Worm (Caenorhabditis elegans) whole organism, L1 larva: ENCODE measurements around the gene clec-119.

Source experiments
- lin-35 ChIP-seq, 2 experiments: fragments of 150-350 bp; optimal IDR thresholded peaks; 2 replicates each; lab custom pipeline; 2014; ENCODE audit warnings: missing biosample characterization in 2 of 2, missing genetic modification characterization in 2 of 2, missing genetic modification reagents in 2 of 2
- pag-3 ChIP-seq: sonication (generic microtip); optimal IDR thresholded peaks from 2 replicates; lab custom pipeline; 2017; ENCODE audit warnings: missing genetic modification characterization, mild to moderate bottlenecking, missing compliant biosample characterization, antibody characterized with exemption, borderline replicate concordance; ENCODE audit not compliant: insufficient read depth
- pqm-1 ChIP-seq: sonication (generic microtip); optimal IDR thresholded peaks from 3 replicates; lab custom pipeline; 2017; ENCODE audit warnings: missing biosample characterization, missing genetic modification characterization
- sptf-1 ChIP-seq: fragments of 150-350 bp; optimal IDR thresholded peaks from 2 replicates; lab custom pipeline; 2014; ENCODE audit warnings: missing biosample characterization, missing genetic modification characterization
- ztf-11 ChIP-seq, 2 experiments: sonication (generic microtip); optimal IDR thresholded peaks; 2 replicates each; lab custom pipeline; 2016 to 2017; ENCODE audit warnings: missing genetic modification characterization in 2 of 2, missing biosample characterization in 1 of 2, missing compliant biosample characterization in 1 of 2

ce11 chrII:1266790-1267189 is 11.1 kb downstream of the clec-119 start, which contains the start of gene oac-30:
- TF ChIP-seq lin-35 (GFP tag; optimal IDR thresholded peaks at IDR 0.05; lab: Kevin White, UChicago), result no peak
- TF ChIP-seq pqm-1, result no peak
- TF ChIP-seq sptf-1 (tag; lab: Kevin White, UChicago), result no peak
- TF ChIP-seq pag-3 (tag; lab: Kevin White, UChicago), result no peak
- no peak for TF ChIP-seq ztf-11 (tag; optimal IDR thresholded peaks at IDR 0.05; lab: Kevin White, UChicago)
